Fruit fly (Drosophila melanogaster): Measurements from ENCODE around the gene CG16952.

DNA sequence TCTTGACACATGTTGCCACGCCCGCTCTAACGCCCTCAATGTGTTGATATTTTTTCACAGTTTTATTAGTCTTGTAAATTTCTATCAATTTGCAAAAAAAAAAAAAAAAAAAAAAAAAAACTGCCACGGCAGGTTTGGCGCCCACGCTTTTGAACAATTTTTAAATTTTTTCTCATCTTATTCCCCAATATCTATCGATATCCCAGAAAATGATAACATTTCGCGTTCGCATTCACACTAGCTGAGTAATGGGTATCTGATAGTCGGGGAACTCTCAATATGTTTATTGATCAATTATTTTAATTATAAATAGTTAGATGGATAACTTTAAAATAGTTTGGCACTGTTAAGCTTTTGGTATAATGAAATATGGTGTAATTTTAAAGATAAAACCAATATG lies 28.6 kb upstream of the CG16952 start:
- TF ChIP-seq h (GFP tag; optimal IDR thresholded peaks at IDR 0.05) (no peak), Hr83 (GFP tag; optimal IDR thresholded peaks at IDR 0.05; ENCODE audit: poor library complexity, severe bottlenecking) (no peak), HLH106 (tag; optimal IDR thresholded peaks at IDR 0.05) (no peak), Dfd (GFP tag; optimal IDR thresholded peaks at IDR 0.05) (no peak), psq (GFP tag; optimal IDR thresholded peaks at IDR 0.05) (no peak), pan (optimal IDR thresholded peaks at IDR 0.05) (no peak), lola (GFP tag; optimal IDR thresholded peaks at IDR 0.05) (no peak), Myc (optimal IDR thresholded peaks at IDR 0.05) (no peak), dmrt93B (GFP tag; optimal IDR thresholded peaks at IDR 0.05) (no peak), fru (GFP tag; optimal IDR thresholded peaks at IDR 0.05) (no peak), dsf (GFP tag; optimal IDR thresholded peaks at IDR 0.05; ENCODE audit: borderline replicate concordance) (no peak), CG9705 (GFP tag; optimal IDR thresholded peaks at IDR 0.05) (no peak), rgr (GFP tag; optimal IDR thresholded peaks at IDR 0.05) (no peak)
